Worm (Caenorhabditis elegans): ENCODE results near the gene F48E8.2.

DNA sequence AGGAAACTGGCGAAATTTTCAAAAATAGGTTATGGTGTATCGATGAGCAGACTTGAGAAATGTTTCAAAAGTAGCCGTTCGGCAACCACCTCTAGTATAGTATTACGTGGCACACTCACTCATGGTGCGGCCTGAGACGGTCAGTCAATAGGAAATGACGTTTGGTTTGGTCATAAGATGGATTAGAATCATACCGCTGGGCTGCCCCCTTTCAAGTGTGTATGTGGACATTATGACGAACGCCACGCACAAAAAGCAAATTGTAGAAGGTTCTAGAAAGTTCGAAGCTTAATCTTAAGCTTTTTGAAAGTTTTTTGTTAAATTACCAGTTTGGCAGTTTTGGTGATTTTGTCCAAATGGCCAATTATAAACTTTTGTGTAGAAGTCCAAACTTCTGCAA is 39.8 kb upstream of the F48E8.2 start:
- no peak for TF ChIP-seq lin-32 (GFP tag; optimal IDR thresholded peaks at IDR 0.05)
- TF ChIP-seq nhr-237 (tag; optimal IDR thresholded peaks at IDR 0.05) = no peak
- TF ChIP-seq snpc-4 (tag; optimal IDR thresholded peaks at IDR 0.05) = no peak
- TF ChIP-seq nhr-76 (tag; optimal IDR thresholded peaks at IDR 0.05) = no peak
- TF ChIP-seq M03D4.4 (tag; optimal IDR thresholded peaks at IDR 0.05) = no peak
- TF ChIP-seq unc-39 (tag; optimal IDR thresholded peaks at IDR 0.05) = no peak

Data from whole organism, mixed stage, embryonic.